Worm (Caenorhabditis elegans): Measurements from ENCODE around the gene osta-3.
A peak's percentile ranks its signal among the peaks of the same experiment; 100 is the strongest.
"Not testable (repeated sequence)": the region's sequence is repeated elsewhere in the genome, so short reads cannot be mapped to it uniquely, and the experiment has no call there.

Gene osta-3

DNA sequence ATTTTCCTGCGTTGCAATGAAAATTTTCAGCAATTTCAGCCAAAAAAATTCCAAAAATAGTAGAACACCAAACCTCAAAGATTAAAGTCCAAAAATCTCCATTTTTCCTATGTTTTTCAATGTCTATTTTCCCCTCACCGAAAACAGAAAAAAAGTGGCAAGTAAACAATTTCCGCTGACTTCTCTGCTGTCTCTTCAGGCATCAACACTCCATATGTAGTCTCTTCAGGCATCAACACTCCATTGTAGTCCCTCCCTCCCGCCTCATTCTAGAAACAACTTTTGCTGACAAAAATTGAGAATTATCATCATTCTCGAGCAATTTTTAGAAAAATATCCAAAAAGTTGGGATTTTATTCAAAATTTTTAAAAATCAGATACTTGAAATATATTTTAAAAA is 52.0 kb downstream of the osta-3 start:
- TF ChIP-seq dmd-6 (GFP tag; IDR thresholded peaks at IDR 0.05) (peak; percentile 27), daf-16 (tag; optimal IDR thresholded peaks at IDR 0.05) (peak; percentile 35), hmg-1.1 (GFP tag; IDR thresholded peaks at IDR 0.05) (peak; percentile 27; the same call in 1 of the 2 replicates)
- TF ChIP-seq daf-16 (GFP tag; optimal IDR thresholded peaks at IDR 0.05) = not testable (repeated sequence)
